Worm (Caenorhabditis elegans) whole organism, L4 larva: ENCODE data around the gene nlp-30.

ENCODE experiments used
- lin-39 ChIP-seq: fragments of 150-350 bp; optimal IDR thresholded peaks from 2 replicates; lab custom pipeline; 2014; ENCODE audit warnings: missing biosample characterization, missing genetic modification reagents, missing genetic modification characterization
- mxl-2 ChIP-seq: fragments of 200-800 bp; sonication (Bioruptor generic); conservative IDR thresholded peaks from 2 replicates; pipeline ENCODE4 v1.3.6; 2022; ENCODE audit warnings: missing genetic modification reagents, missing genetic modification characterization, missing compliant biosample characterization
- nhr-77 ChIP-seq: fragments of 150-350 bp; optimal IDR thresholded peaks from 2 replicates; lab custom pipeline; 2014; ENCODE audit warnings: missing biosample characterization, missing genetic modification characterization
- vab-7 ChIP-seq: fragments of 200-800 bp; sonication (Bioruptor generic); IDR thresholded peaks from 2 replicates; pipeline ENCODE4 v1.3.6; 2022; ENCODE audit warnings: missing genetic modification reagents, missing genetic modification characterization, missing compliant biosample characterization

DNA sequence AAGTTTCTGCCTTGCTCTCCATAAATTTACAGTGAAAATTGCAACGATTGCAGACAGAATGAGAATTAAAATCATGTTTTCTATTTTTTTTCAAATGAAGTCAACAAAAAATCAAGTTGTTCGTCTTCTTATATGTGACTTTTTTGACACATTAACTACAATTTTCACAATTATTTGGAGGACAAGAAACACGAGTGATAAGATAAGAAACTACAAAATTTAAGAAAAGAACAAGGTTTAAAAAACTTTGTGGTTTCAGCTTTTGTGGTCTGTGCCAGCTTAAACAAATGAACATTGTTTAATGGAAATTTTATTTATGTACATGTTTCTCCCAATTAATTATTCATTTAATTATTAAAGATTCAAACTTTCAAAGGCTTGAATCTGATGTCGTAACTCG lies 11.4 kb upstream of the nlp-30 start, which contains the start of gene cyp-34A9:
- no peak for TF ChIP-seq lin-39 (tag; lab: Kevin White, UChicago)
- TF ChIP-seq vab-7 (GFP tag; lab: Robert Waterston, UW): no peak
- TF ChIP-seq nhr-77 (tag; lab: Kevin White, UChicago): peak; percentile 99
- no peak for TF ChIP-seq mxl-2 (GFP tag; lab: Robert Waterston, UW)
